Worm (Caenorhabditis elegans) whole organism, L4 larva: Measurements from ENCODE around the gene nhr-112.

ENCODE experiments used
- D1046.2 ChIP-seq: fragments of 200-800 bp; sonication (Bioruptor generic); IDR thresholded peaks from 2 replicates; pipeline ENCODE4 v1.3.6; 2022; ENCODE audit warnings: missing genetic modification characterization, missing compliant biosample characterization
- F37D6.2 ChIP-seq: sonication (generic microtip); optimal IDR thresholded peaks from 2 replicates; lab custom pipeline; 2016; ENCODE audit warnings: mild to moderate bottlenecking, missing genetic modification characterization, missing compliant biosample characterization
- F49E8.2 ChIP-seq: sonication (generic microtip); optimal IDR thresholded peaks from 2 replicates; lab custom pipeline; 2016; ENCODE audit warnings: missing compliant biosample characterization, mild to moderate bottlenecking, missing genetic modification characterization, borderline replicate concordance
- ZK546.5 ChIP-seq, 2 experiments: sonication (generic microtip); optimal IDR thresholded peaks; 2 replicates each; lab custom pipeline; 2017; ENCODE audit warnings: missing biosample characterization in 2 of 2, missing genetic modification characterization in 2 of 2
- aha-1 ChIP-seq: fragments of 150-350 bp; peaks from one replicate; lab custom pipeline; 2014; ENCODE audit warnings: missing biosample characterization, missing genetic modification characterization
- aly-2 ChIP-seq: sonication (generic microtip); optimal IDR thresholded peaks from 2 replicates; lab custom pipeline; 2018; ENCODE audit warnings: missing biosample characterization, missing genetic modification characterization
- ama-1 ChIP-seq: fragments of 150-350 bp; optimal IDR thresholded peaks from 2 replicates; lab custom pipeline; 2014; ENCODE audit warnings: inconsistent platforms, mixed read lengths
- arid-1 ChIP-seq: fragments of 200-800 bp; sonication (Bioruptor generic); conservative IDR thresholded peaks from 2 replicates; pipeline ENCODE4 v1.3.6; 2022; ENCODE audit warnings: missing genetic modification reagents, missing genetic modification characterization, missing compliant biosample characterization
- attf-4 ChIP-seq: sonication (generic microtip); optimal IDR thresholded peaks from 3 replicates; lab custom pipeline; 2017; ENCODE audit warnings: missing biosample characterization, missing genetic modification characterization
- ceh-28 ChIP-seq: fragments of 150-350 bp; optimal IDR thresholded peaks from 2 replicates; lab custom pipeline; 2014; ENCODE audit warnings: missing biosample characterization, missing genetic modification reagents, missing genetic modification characterization
- ceh-62 ChIP-seq: sonication (generic microtip); optimal IDR thresholded peaks from 2 replicates; lab custom pipeline; 2017; ENCODE audit warnings: missing biosample characterization, missing genetic modification characterization
- ces-1 ChIP-seq: fragments of 150-350 bp; sonication (generic microtip); optimal IDR thresholded peaks from 4 replicates; lab custom pipeline; 2014; ENCODE audit warnings: missing biosample characterization, missing genetic modification reagents, missing genetic modification characterization
- daf-16 ChIP-seq, 3 experiments: sonication (generic microtip); optimal IDR thresholded peaks; 2 replicates each; lab custom pipeline; 2016 to 2017; ENCODE audit warnings: missing genetic modification characterization in 3 of 3, missing genetic modification reagents in 3 of 3, mild to moderate bottlenecking in 2 of 3, missing compliant biosample characterization in 2 of 3, missing biosample characterization in 1 of 3, moderate library complexity in 1 of 3
- egl-27 ChIP-seq: sonication (generic microtip); optimal IDR thresholded peaks from 3 replicates; lab custom pipeline; 2017; ENCODE audit warnings: missing biosample characterization, missing genetic modification reagents, missing genetic modification characterization
- fkh-10 ChIP-seq: fragments of 150-350 bp; optimal IDR thresholded peaks from 2 replicates; lab custom pipeline; 2014; ENCODE audit warnings: missing biosample characterization, missing genetic modification reagents, missing genetic modification characterization
- hlh-11 ChIP-seq: fragments of 200-800 bp; sonication (Bioruptor generic); optimal IDR thresholded peaks from 2 replicates; lab custom pipeline; 2018; ENCODE audit warnings: mild to moderate bottlenecking, missing genetic modification characterization, missing compliant biosample characterization
- hlh-30 ChIP-seq: sonication (generic microtip); optimal IDR thresholded peaks from 2 replicates; lab custom pipeline; 2017; ENCODE audit warnings: antibody characterized with exemption, mild to moderate bottlenecking, missing genetic modification characterization, missing compliant biosample characterization; ENCODE audit not compliant: insufficient read depth
- hmg-1.1 ChIP-seq: fragments of 200-800 bp; sonication (Bioruptor generic); IDR thresholded peaks from 2 replicates; pipeline ENCODE4 v1.3.6; 2022; ENCODE audit warnings: missing genetic modification reagents, missing genetic modification characterization, missing compliant biosample characterization
- lin-13 ChIP-seq: fragments of 150-350 bp; optimal IDR thresholded peaks from 2 replicates; lab custom pipeline; 2014; ENCODE audit warnings: missing biosample characterization, missing genetic modification reagents, missing genetic modification characterization
- lir-3 ChIP-seq: sonication (generic microtip); optimal IDR thresholded peaks from 2 replicates; lab custom pipeline; 2016; ENCODE audit warnings: mild to moderate bottlenecking, missing genetic modification characterization, missing compliant biosample characterization
- madf-5 ChIP-seq, 2 experiments: fragments of 200-800 bp; sonication (Bioruptor generic); IDR thresholded peaks; 2 replicates each; pipeline ENCODE4 v1.3.6; 2022; ENCODE audit warnings: missing compliant biosample characterization in 2 of 2, missing genetic modification characterization in 2 of 2
- madf-9 ChIP-seq: fragments of 200-800 bp; sonication (Bioruptor generic); conservative IDR thresholded peaks from 2 replicates; pipeline ENCODE4 v1.3.6; 2022; ENCODE audit warnings: missing genetic modification reagents, missing genetic modification characterization, missing compliant biosample characterization
- mes-2 ChIP-seq: sonication (generic microtip); optimal IDR thresholded peaks from 2 replicates; lab custom pipeline; 2016; ENCODE audit warnings: missing genotype, mild to moderate bottlenecking, missing genetic modification characterization, missing compliant biosample characterization; ENCODE audit not compliant: poor library complexity, severe bottlenecking
- mxl-3 ChIP-seq: fragments of 200-800 bp; sonication (Bioruptor generic); optimal IDR thresholded peaks from 2 replicates; lab custom pipeline; 2018; ENCODE audit warnings: mild to moderate bottlenecking, missing genetic modification characterization, missing compliant biosample characterization
- nhr-10 ChIP-seq: fragments of 150-350 bp; optimal IDR thresholded peaks from 2 replicates; lab custom pipeline; 2014; ENCODE audit warnings: missing biosample characterization, missing genetic modification characterization
- nhr-102 ChIP-seq: sonication (generic microtip); optimal IDR thresholded peaks from 2 replicates; lab custom pipeline; 2016; ENCODE audit warnings: mild to moderate bottlenecking, missing genetic modification characterization, moderate library complexity, missing compliant biosample characterization
- nhr-11 ChIP-seq: fragments of 150-350 bp; optimal IDR thresholded peaks from 2 replicates; lab custom pipeline; 2014; ENCODE audit warnings: missing biosample characterization, missing genetic modification characterization
- nhr-237 ChIP-seq: sonication (generic microtip); optimal IDR thresholded peaks from 2 replicates; lab custom pipeline; 2017; ENCODE audit warnings: missing biosample characterization, missing genetic modification characterization
- nhr-48 ChIP-seq: sonication (generic microtip); optimal IDR thresholded peaks from 2 replicates; lab custom pipeline; 2016; ENCODE audit warnings: mild to moderate bottlenecking, missing genetic modification characterization, missing compliant biosample characterization
- nhr-76 ChIP-seq: fragments of 150-350 bp; optimal IDR thresholded peaks from 2 replicates; lab custom pipeline; 2014; ENCODE audit warnings: missing biosample characterization, missing genetic modification characterization
- pqm-1 ChIP-seq: sonication (generic microtip); optimal IDR thresholded peaks from 2 replicates; lab custom pipeline; 2017; ENCODE audit warnings: missing biosample characterization, missing genetic modification characterization
- rbr-2 ChIP-seq: sonication (generic microtip); optimal IDR thresholded peaks from 2 replicates; lab custom pipeline; 2016; ENCODE audit warnings: missing genotype, missing genetic modification characterization, missing compliant biosample characterization
- set-16 ChIP-seq: fragments of 200-800 bp; sonication (Bioruptor generic); IDR thresholded peaks from 2 replicates; pipeline ENCODE4 v1.3.6; 2022; ENCODE audit warnings: missing genetic modification reagents, missing genetic modification characterization, missing compliant biosample characterization
- zfp-2 ChIP-seq: sonication (generic microtip); optimal IDR thresholded peaks from 2 replicates; lab custom pipeline; 2016; ENCODE audit warnings: mild to moderate bottlenecking, missing genetic modification characterization, missing compliant biosample characterization
- zip-11 ChIP-seq: fragments of 200-800 bp; sonication (Bioruptor generic); IDR thresholded peaks from 2 replicates; pipeline ENCODE4 v1.3.6; 2022; ENCODE audit warnings: missing genetic modification characterization, missing compliant biosample characterization
- zip-2 ChIP-seq: fragments of 150-350 bp; optimal IDR thresholded peaks from 2 replicates; lab custom pipeline; 2014; ENCODE audit warnings: missing biosample characterization, missing genetic modification characterization
- ztf-7 ChIP-seq: fragments of 150-350 bp; optimal IDR thresholded peaks from 2 replicates; lab custom pipeline; 2014; ENCODE audit warnings: missing biosample characterization, missing genetic modification characterization

Gene nhr-112

ce11 chrV:16699752-16700259 lies 23.8 kb downstream of the nhr-112 start, which contains the start of gene Y70C5C.1:
TSS of gene Y70C5C.1 (plus strand) at chrV:16700209.
- TF ChIP-seq mxl-3 (GFP tag; lab: Kevin White, UChicago) = no peak
- TF ChIP-seq zip-2 (tag; lab: Kevin White, UChicago) = no peak
- TF ChIP-seq ces-1 (GFP tag; lab: Kevin White, UChicago) = no peak
- TF ChIP-seq nhr-10 (tag; lab: Kevin White, UChicago) = no peak
- no peak for TF ChIP-seq egl-27
- no peak for TF ChIP-seq ZK546.5 (tag; optimal IDR thresholded peaks at IDR 0.05; lab: Kevin White, UChicago)
- no peak for TF ChIP-seq F49E8.2

DNA sequence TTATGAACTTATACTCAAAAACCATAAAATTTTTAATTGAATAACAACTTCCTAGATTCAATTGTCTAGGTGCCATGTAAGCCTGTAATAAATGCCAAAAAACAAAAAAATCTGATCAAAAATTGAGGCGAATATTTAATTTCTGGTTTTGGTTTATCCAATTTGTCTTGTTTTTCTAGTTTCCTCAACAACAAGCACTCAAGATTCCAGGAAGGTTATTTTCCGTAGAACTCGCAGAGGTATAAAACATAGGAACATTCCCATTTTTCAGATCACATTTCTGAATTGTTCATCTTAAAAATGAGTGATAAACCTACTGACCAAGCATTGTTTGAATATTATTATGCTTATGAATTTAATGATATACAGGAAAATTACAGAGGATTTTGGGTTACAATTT lies 26.5 kb downstream of the nhr-112 start, which contains the start of gene srw-41:
Gene srw-41 (plus strand): TSS at position 301 of the 400 bp plus-strand sequence.
- TF ChIP-seq hmg-1.1 (GFP tag; lab: Robert Waterston, UW) (no peak), D1046.2 (GFP tag; lab: Robert Waterston, UW) (no peak), nhr-11 (tag; lab: Kevin White, UChicago) (no peak), aha-1 (peak; percentile 23)

DNA sequence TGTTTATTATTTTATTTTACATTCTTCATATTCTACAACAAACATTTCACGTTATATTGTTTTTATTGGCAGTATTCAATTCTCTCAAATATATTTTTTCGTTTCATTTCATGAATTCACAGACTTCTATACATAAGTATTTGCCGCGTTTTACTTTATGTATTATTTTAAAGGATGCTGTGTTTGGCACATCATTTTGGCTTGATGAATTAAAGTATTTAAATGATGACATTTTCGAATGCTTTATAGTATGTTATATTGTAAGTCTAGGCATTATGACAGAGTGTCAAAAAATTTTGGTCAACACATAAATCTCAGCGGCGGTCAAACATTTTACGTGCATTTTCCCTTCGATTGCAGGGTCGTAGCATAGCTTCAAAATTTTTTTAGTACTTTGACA lies 28.1 kb downstream of the nhr-112 start:
- TF ChIP-seq ztf-7 (no peak), aha-1 (peak; percentile 71)

ce11 chrV:16694538-16694937 lies 29.1 kb downstream of the nhr-112 start, which contains the start of gene srz-101:
TSS of gene srz-101 (plus strand) at chrV:16694838.
- TF ChIP-seq zip-11 (GFP tag; lab: Robert Waterston, UW) (no peak), nhr-10 (tag; lab: Kevin White, UChicago) (no peak), zfp-2 (no peak)

- TF ChIP-seq nhr-102 (tag; lab: Kevin White, UChicago) (no peak), fkh-10 (GFP tag; lab: Kevin White, UChicago) (no peak), ceh-28 (tag; lab: Kevin White, UChicago) (no peak), arid-1 (GFP tag; lab: Robert Waterston, UW) (no peak), lin-13 (no peak), rbr-2 (tag; lab: Kevin White, UChicago) (no peak), madf-5 (GFP tag; IDR thresholded peaks at IDR 0.05; lab: Robert Waterston, UW) (no peak), egl-27 (no peak), set-16 (GFP tag; lab: Robert Waterston, UW) (no peak), hlh-30 (no peak), ama-1 (lab: Kevin White, UChicago) (no peak), pqm-1 (no peak), nhr-237 (tag; lab: Kevin White, UChicago) (no peak)
These were observed 29.9 kb downstream of the nhr-112 start, which contains the start of gene srw-42 for ce11 chrV:16693732-16694131. TSS of gene srw-42 (minus strand) at chrV:16693832.

- TF ChIP-seq madf-9 (GFP tag; lab: Robert Waterston, UW) = no peak
- TF ChIP-seq mes-2 (tag; lab: Kevin White, UChicago) = no peak
- TF ChIP-seq lir-3 (tag; lab: Kevin White, UChicago) = no peak
- TF ChIP-seq nhr-48 (tag; lab: Kevin White, UChicago) = no peak
- peak; percentile 92 for TF ChIP-seq set-16 (GFP tag; lab: Robert Waterston, UW)
- TF ChIP-seq nhr-10 (tag; lab: Kevin White, UChicago) = no peak
These were observed 30.7 kb downstream of the nhr-112 start for ce11 chrV:16692988-16693387.

ce11 chrV:16687227-16687626 lies 36.4 kb downstream of the nhr-112 start, which contains the start of gene srz-102:
TSS of gene srz-102 (plus strand) at chrV:16687527.
- TF ChIP-seq aly-2 (tag; lab: Kevin White, UChicago) (no peak), attf-4 (tag; lab: Kevin White, UChicago) (no peak), hmg-1.1 (GFP tag; lab: Robert Waterston, UW) (no peak), ceh-62 (tag; lab: Kevin White, UChicago) (no peak), F37D6.2 (tag; lab: Kevin White, UChicago) (no peak), daf-16 (GFP tag; optimal IDR thresholded peaks at IDR 0.05; lab: Kevin White, UChicago) (no peak), daf-16 (tag; optimal IDR thresholded peaks at IDR 0.05; lab: Kevin White, UChicago) (no peak), hlh-11 (tag; lab: Kevin White, UChicago) (no peak), set-16 (GFP tag; lab: Robert Waterston, UW) (no peak), nhr-76 (tag; lab: Kevin White, UChicago) (no peak)
